Worm (Caenorhabditis elegans) whole organism, L1 larva: Measurements from ENCODE around the gene B0244.6.

Source experiments
- ama-1 ChIP-seq: fragments of 150-350 bp; optimal IDR thresholded peaks from 2 replicates; lab custom pipeline; 2014
- ceh-8 ChIP-seq: fragments of 200-800 bp; sonication (Bioruptor generic); optimal IDR thresholded peaks from 2 replicates; lab custom pipeline; 2018; ENCODE audit warnings: mild to moderate bottlenecking, missing genetic modification characterization, moderate library complexity, missing compliant biosample characterization
- lin-13 ChIP-seq: fragments of 150-350 bp; optimal IDR thresholded peaks from 2 replicates; lab custom pipeline; 2014; ENCODE audit warnings: missing biosample characterization, missing genetic modification reagents, missing genetic modification characterization
- lir-3 ChIP-seq: sonication (generic microtip); optimal IDR thresholded peaks from 2 replicates; lab custom pipeline; 2016; ENCODE audit warnings: mild to moderate bottlenecking, missing genetic modification characterization, moderate library complexity, missing compliant biosample characterization; ENCODE audit not compliant: poor library complexity
- lsy-2 ChIP-seq, 2 experiments: fragments of 150-350 bp; optimal IDR thresholded peaks; 2 replicates each; lab custom pipeline; 2014; ENCODE audit warnings: missing biosample characterization in 2 of 2, missing genetic modification characterization in 2 of 2
- mdl-1 ChIP-seq, 2 experiments: fragments of 150-350 bp; optimal IDR thresholded peaks; 2 replicates each; lab custom pipeline; 2014 to 2017; ENCODE audit warnings: missing biosample characterization in 2 of 2, missing genetic modification characterization in 2 of 2, inconsistent platforms in 1 of 2
- nhr-12 ChIP-seq: sonication (generic microtip); optimal IDR thresholded peaks from 2 replicates; lab custom pipeline; 2017; ENCODE audit warnings: missing biosample characterization, missing genetic modification characterization
- nhr-28 ChIP-seq: fragments of 150-350 bp; optimal IDR thresholded peaks from 2 replicates; lab custom pipeline; 2014; ENCODE audit warnings: missing biosample characterization, missing genetic modification characterization
- nhr-77 ChIP-seq: fragments of 150-350 bp; optimal IDR thresholded peaks from 2 replicates; lab custom pipeline; 2014; ENCODE audit warnings: missing biosample characterization, missing genetic modification characterization
- nhr-84 ChIP-seq: sonication (generic microtip); optimal IDR thresholded peaks from 2 replicates; lab custom pipeline; 2017; ENCODE audit warnings: missing biosample characterization, missing genetic modification characterization
- nhr-90 ChIP-seq: sonication (generic microtip); optimal IDR thresholded peaks from 2 replicates; lab custom pipeline; 2016; ENCODE audit warnings: mild to moderate bottlenecking, missing genetic modification characterization, missing compliant biosample characterization; ENCODE audit not compliant: poor library complexity
- rnt-1 ChIP-seq: sonication (generic microtip); optimal IDR thresholded peaks from 2 replicates; lab custom pipeline; 2016; ENCODE audit warnings: mild to moderate bottlenecking, missing genetic modification characterization, moderate library complexity, missing compliant biosample characterization

- no peak for TF ChIP-seq ama-1 (lab: Kevin White, UChicago)
- no peak for TF ChIP-seq lir-3 (tag; lab: Kevin White, UChicago)
- no peak for TF ChIP-seq nhr-77 (tag; lab: Kevin White, UChicago)
- TF ChIP-seq rnt-1 (tag; lab: Kevin White, UChicago): no peak
- no peak for TF ChIP-seq nhr-84 (tag; lab: Kevin White, UChicago)
- no peak for TF ChIP-seq nhr-90 (tag; lab: Kevin White, UChicago)
- TF ChIP-seq mdl-1 (tag; optimal IDR thresholded peaks at IDR 0.05; lab: Kevin White, UChicago): no peak
- TF ChIP-seq ceh-8 (GFP tag; lab: Kevin White, UChicago): no peak
- TF ChIP-seq nhr-12 (tag; lab: Kevin White, UChicago): no peak
- no peak for TF ChIP-seq lsy-2 (tag; optimal IDR thresholded peaks at IDR 0.05; lab: Kevin White, UChicago)
- TF ChIP-seq nhr-28 (tag; lab: Kevin White, UChicago): no peak
- TF ChIP-seq lin-13: no peak
Measured at ce11 chrIII:5722550-5722949, 15.3 kb upstream of the B0244.6 start, which contains the start of gene wrm-1.
